Fruit fly (Drosophila melanogaster) whole organism, embryonic: ENCODE data around the gene CG13862.

Experiments
- Aef1 ChIP-seq: fragments of 200-800 bp; sonication (Bioruptor generic); IDR thresholded peaks from 3 replicates; pipeline ENCODE4 v1.3.6; 2022; ENCODE audit warnings: missing biosample characterization, missing genetic modification characterization
- CG10147 ChIP-seq: fragments of 200-800 bp; sonication (Bioruptor generic); optimal IDR thresholded peaks from 2 replicates; lab custom pipeline; 2019; ENCODE audit warnings: missing biosample characterization, mild to moderate bottlenecking, missing genetic modification characterization, moderate library complexity
- CG12236 ChIP-seq: fragments of 200-800 bp; sonication (Bioruptor generic); optimal IDR thresholded peaks from 2 replicates; lab custom pipeline; 2016; ENCODE audit warnings: missing biosample characterization, missing genetic modification characterization
- CG13123 ChIP-seq: fragments of 200-800 bp; sonication (Bioruptor generic); optimal IDR thresholded peaks from 2 replicates; lab custom pipeline; 2016; ENCODE audit warnings: missing biosample characterization, missing genetic modification characterization
- CG15269 ChIP-seq: fragments of 200-800 bp; sonication (Bioruptor generic); optimal IDR thresholded peaks from 2 replicates; lab custom pipeline; 2018; ENCODE audit warnings: missing biosample characterization, mild to moderate bottlenecking, missing genetic modification characterization, moderate library complexity
- CG1603 ChIP-seq: fragments of 200-800 bp; sonication (Bioruptor generic); optimal IDR thresholded peaks from 2 replicates; lab custom pipeline; 2019; ENCODE audit warnings: missing biosample characterization, mild to moderate bottlenecking, missing genetic modification characterization, moderate library complexity
- CG16779 ChIP-seq: fragments of 200-800 bp; sonication (Bioruptor generic); IDR thresholded peaks from 2 replicates; pipeline ENCODE4 v1.3.6; 2022; ENCODE audit warnings: missing biosample characterization, missing genetic modification characterization
- CG17328 ChIP-seq: fragments of 200-800 bp; sonication (Bioruptor generic); IDR thresholded peaks from 2 replicates; pipeline ENCODE4 v1.3.6; 2022; ENCODE audit warnings: missing biosample characterization, missing genetic modification characterization
- CG17359 ChIP-seq: fragments of 200-800 bp; sonication (Bioruptor generic); optimal IDR thresholded peaks from 3 replicates; lab custom pipeline; 2018; ENCODE audit warnings: missing biosample characterization, mild to moderate bottlenecking, missing genetic modification characterization, moderate library complexity
- CG17385 ChIP-seq: fragments of 200-800 bp; sonication (Bioruptor generic); optimal IDR thresholded peaks from 3 replicates; lab custom pipeline; 2018; ENCODE audit warnings: missing biosample characterization, mild to moderate bottlenecking, missing genetic modification characterization
- CG17829 ChIP-seq: fragments of 200-800 bp; optimal IDR thresholded peaks from 2 replicates; lab custom pipeline; 2019; ENCODE audit warnings: missing biosample characterization, mild to moderate bottlenecking, missing genetic modification characterization, moderate library complexity
- CG18764 ChIP-seq: fragments of 200-800 bp; sonication (Bioruptor generic); optimal IDR thresholded peaks from 3 replicates; lab custom pipeline; 2016; ENCODE audit warnings: missing biosample characterization, missing genetic modification characterization
- CG2120 ChIP-seq: fragments of 200-800 bp; sonication (Bioruptor generic); optimal IDR thresholded peaks from 3 replicates; lab custom pipeline; 2016; ENCODE audit warnings: missing biosample characterization, missing genetic modification characterization
- CG2889 ChIP-seq: fragments of 200-800 bp; sonication (Bioruptor generic); IDR thresholded peaks from 3 replicates; pipeline ENCODE4 v1.3.6; 2022; ENCODE audit warnings: missing biosample characterization, missing genetic modification characterization
- CG3407 ChIP-seq: fragments of 200-800 bp; sonication (Bioruptor generic); optimal IDR thresholded peaks from 2 replicates; lab custom pipeline; 2018; ENCODE audit warnings: missing biosample characterization, mild to moderate bottlenecking, missing genetic modification characterization
- CG34422 ChIP-seq: fragments of 200-800 bp; sonication (Bioruptor generic); IDR thresholded peaks from 3 replicates; pipeline ENCODE4 v1.3.6; 2022; ENCODE audit warnings: missing biosample characterization, missing genetic modification characterization
- CG6854 ChIP-seq: fragments of 200-800 bp; sonication (Bioruptor generic); optimal IDR thresholded peaks from 3 replicates; lab custom pipeline; 2017; ENCODE audit warnings: missing biosample characterization, mild to moderate bottlenecking, missing genetic modification characterization
- CG8359 ChIP-seq: fragments of 200-800 bp; sonication (Bioruptor generic); optimal IDR thresholded peaks from 2 replicates; lab custom pipeline; 2017; ENCODE audit warnings: missing biosample characterization, mild to moderate bottlenecking, missing genetic modification characterization, borderline replicate concordance
- CG9876 ChIP-seq: fragments of 200-800 bp; sonication (Bioruptor generic); optimal IDR thresholded peaks from 2 replicates; lab custom pipeline; 2016; ENCODE audit warnings: missing biosample characterization, missing genetic modification characterization
- Camta ChIP-seq: fragments of 200-800 bp; sonication (Bioruptor generic); optimal IDR thresholded peaks from 2 replicates; lab custom pipeline; 2016; ENCODE audit warnings: missing biosample characterization, missing genetic modification characterization
- Dad ChIP-seq: fragments of 200-800 bp; sonication (Bioruptor generic); optimal IDR thresholded peaks from 3 replicates; lab custom pipeline; 2016; ENCODE audit warnings: missing biosample characterization, missing genetic modification characterization
- Elba2 ChIP-seq: fragments of 200-800 bp; sonication (Bioruptor generic); optimal IDR thresholded peaks from 3 replicates; lab custom pipeline; 2016; ENCODE audit warnings: missing biosample characterization, missing genetic modification characterization
- GATAe ChIP-seq: fragments of 200-800 bp; sonication (Bioruptor generic); conservative IDR thresholded peaks from 2 replicates; pipeline ENCODE4 v1.3.6; 2022; ENCODE audit warnings: missing biosample characterization, missing genetic modification characterization
- HLH4C ChIP-seq: fragments of 200-800 bp; sonication (Bioruptor generic); IDR thresholded peaks from 3 replicates; pipeline ENCODE4 v1.3.6; 2022; ENCODE audit warnings: missing biosample characterization, missing genetic modification characterization; ENCODE audit not compliant: partially characterized antibody
- Hey ChIP-seq: fragments of 200-800 bp; sonication (Bioruptor generic); optimal IDR thresholded peaks from 3 replicates; lab custom pipeline; 2018; ENCODE audit warnings: missing biosample characterization, mild to moderate bottlenecking, missing genetic modification characterization
- Hr78 ChIP-seq, 2 experiments: fragments of 200-800 bp in 1 of 2; fragments of >200 bp in 1 of 2; sonication (Bioruptor generic) in 1 of 2; optimal IDR thresholded peaks; 2 replicates each; lab custom pipeline; 2017 to 2019; ENCODE audit warnings: missing biosample characterization in 2 of 2, missing genetic modification characterization in 2 of 2, mild to moderate bottlenecking in 1 of 2, moderate library complexity in 1 of 2
- Mad ChIP-seq: fragments of 200-800 bp; sonication (Bioruptor generic); optimal IDR thresholded peaks from 2 replicates; lab custom pipeline; 2016; ENCODE audit warnings: missing biosample characterization, missing genetic modification characterization
- Max ChIP-seq: fragments of 200-800 bp; sonication (Bioruptor generic); optimal IDR thresholded peaks from 2 replicates; lab custom pipeline; 2016; ENCODE audit warnings: missing biosample characterization, mild to moderate bottlenecking, missing genetic modification characterization
- Med ChIP-seq: fragments of 200-800 bp; sonication (Bioruptor generic); peaks from one replicate; lab custom pipeline; 2016; ENCODE audit warnings: missing biosample characterization, missing genetic modification characterization, mild to moderate bottlenecking, inconsistent platforms, moderate library complexity
- Mes4 ChIP-seq: fragments of 200-800 bp; sonication (Bioruptor generic); optimal IDR thresholded peaks from 2 replicates; lab custom pipeline; 2016; ENCODE audit warnings: missing biosample characterization, missing genetic modification characterization
- NfI ChIP-seq: fragments of 200-800 bp; sonication (Bioruptor generic); optimal IDR thresholded peaks from 3 replicates; lab custom pipeline; 2018; ENCODE audit warnings: missing biosample characterization, mild to moderate bottlenecking, missing genetic modification characterization, moderate library complexity
- Optix ChIP-seq: fragments of 200-800 bp; sonication (Bioruptor generic); IDR thresholded peaks from 3 replicates; pipeline ENCODE4 v1.3.6; 2022; ENCODE audit warnings: missing biosample characterization, missing genetic modification characterization
- Rfx ChIP-seq: fragments of 200-800 bp; sonication (Bioruptor generic); IDR thresholded peaks from 2 replicates; pipeline ENCODE4 v1.3.6; 2022; ENCODE audit warnings: missing biosample characterization, missing genetic modification characterization
- TFAM ChIP-seq: fragments of 200-800 bp; sonication (Bioruptor generic); optimal IDR thresholded peaks from 2 replicates; lab custom pipeline; 2017; ENCODE audit warnings: missing biosample characterization, missing genetic modification characterization, inconsistent platforms
- bsh ChIP-seq, 2 experiments: fragments of 200-800 bp; sonication (Bioruptor generic); optimal IDR thresholded peaks; 2 replicates each; lab custom pipeline; 2017 to 2018; ENCODE audit warnings: mild to moderate bottlenecking in 2 of 2, missing biosample characterization in 2 of 2, missing genetic modification characterization in 2 of 2, moderate library complexity in 1 of 2
- cato ChIP-seq: fragments of 200-800 bp; sonication (Bioruptor generic); optimal IDR thresholded peaks from 2 replicates; lab custom pipeline; 2016; ENCODE audit warnings: missing biosample characterization, missing genetic modification characterization, borderline replicate concordance
- croc ChIP-seq: fragments of 200-800 bp; sonication (Bioruptor generic); conservative IDR thresholded peaks from 3 replicates; pipeline ENCODE4 v1.3.6; 2022; ENCODE audit warnings: missing biosample characterization, missing genetic modification characterization
- dm ChIP-seq: fragments of 200-800 bp; sonication (Bioruptor generic); optimal IDR thresholded peaks from 3 replicates; lab custom pipeline; 2016; ENCODE audit warnings: missing biosample characterization, missing genetic modification characterization
- esg ChIP-seq: fragments of 200-800 bp; sonication (Bioruptor generic); conservative IDR thresholded peaks from 2 replicates; pipeline ENCODE4 v1.3.6; 2022; ENCODE audit warnings: missing biosample characterization, missing genetic modification characterization
- ewg ChIP-seq: fragments of 200-800 bp; sonication (Bioruptor generic); optimal IDR thresholded peaks from 3 replicates; lab custom pipeline; 2017; ENCODE audit warnings: mild to moderate bottlenecking, missing biosample characterization, missing genetic modification reagents, missing genetic modification characterization
- fu2 ChIP-seq: fragments of 200-800 bp; sonication (Bioruptor generic); optimal IDR thresholded peaks from 2 replicates; lab custom pipeline; 2016; ENCODE audit warnings: missing biosample characterization, missing genetic modification characterization
- lbe ChIP-seq: fragments of 200-800 bp; sonication (Bioruptor generic); optimal IDR thresholded peaks from 2 replicates; lab custom pipeline; 2016; ENCODE audit warnings: missing biosample characterization, mild to moderate bottlenecking, missing genetic modification characterization
- luna ChIP-seq: fragments of 200-800 bp; sonication (Bioruptor generic); optimal IDR thresholded peaks from 2 replicates; lab custom pipeline; 2016; ENCODE audit warnings: missing biosample characterization, missing genetic modification characterization
- mirr ChIP-seq: fragments of 200-800 bp; sonication (Bioruptor generic); optimal IDR thresholded peaks from 3 replicates; lab custom pipeline; 2018; ENCODE audit warnings: missing biosample characterization, mild to moderate bottlenecking, missing genetic modification characterization
- mld ChIP-seq: fragments of 200-800 bp; sonication (Bioruptor generic); IDR thresholded peaks from 3 replicates; pipeline ENCODE4 v1.3.6; 2022; ENCODE audit warnings: missing biosample characterization, missing genetic modification characterization; ENCODE audit not compliant: partially characterized antibody
- repo ChIP-seq: fragments of 200-800 bp; sonication (Bioruptor generic); optimal IDR thresholded peaks from 2 replicates; lab custom pipeline; 2016; ENCODE audit warnings: missing biosample characterization, missing genetic modification characterization
- sens ChIP-seq: fragments of 200-800 bp; sonication (Bioruptor generic); peaks from one replicate; lab custom pipeline; 2016; ENCODE audit warnings: missing biosample characterization, missing genetic modification characterization
- sim ChIP-seq: fragments of 200-800 bp; sonication (Bioruptor generic); IDR thresholded peaks from 2 replicates; pipeline ENCODE4 v1.3.6; 2022; ENCODE audit warnings: missing biosample characterization, missing genetic modification characterization
- stc ChIP-seq: fragments of 200-800 bp; sonication (Bioruptor generic); IDR thresholded peaks from 2 replicates; pipeline ENCODE4 v1.3.6; 2022; ENCODE audit warnings: missing biosample characterization, missing genetic modification characterization
- vnd ChIP-seq: fragments of 200-800 bp; sonication (Bioruptor generic); IDR thresholded peaks from 3 replicates; pipeline ENCODE4 v1.3.6; 2022; ENCODE audit warnings: missing biosample characterization, missing genetic modification characterization; ENCODE audit not compliant: partially characterized antibody
- zfh2 ChIP-seq: fragments of 200-800 bp; sonication (Bioruptor generic); optimal IDR thresholded peaks from 2 replicates; lab custom pipeline; 2016; ENCODE audit warnings: missing biosample characterization, missing genetic modification characterization

The CG13862 gene

dm6 chr3R:22368777-22369214 lies 37.0 kb downstream of the CG13862 start (continued):
- TF ChIP-seq Rfx (GFP tag; lab: Robert Waterston, UW) (peak; percentile 78), mirr (GFP tag; lab: Kevin White, UChicago) (no peak), CG6854 (GFP tag; lab: Kevin White, UChicago) (peak; percentile 46), sim (GFP tag; lab: Robert Waterston, UW) (no peak), Hr78 (GFP tag; optimal IDR thresholded peaks at IDR 0.05; lab: Kevin White, UChicago) (no peak), luna (GFP tag; lab: Kevin White, UChicago) (no peak), Mes4 (GFP tag; lab: Kevin White, UChicago) (no peak), CG3407 (peak; percentile 39), Mad (no peak), fu2 (GFP tag; lab: Kevin White, UChicago) (no peak), Camta (GFP tag; lab: Kevin White, UChicago) (peak; percentile 61), stc (GFP tag; lab: Robert Waterston, UW) (peak; percentile 48), NfI (peak; percentile 52), Med (peak; percentile 79), GATAe (peak; percentile 13; the same call in 1 of the 2 replicates), CG18764 (GFP tag; lab: Kevin White, UChicago) (peak; percentile 5), CG15269 (tag; lab: Kevin White, UChicago) (peak; percentile 66), CG17359 (tag; lab: Kevin White, UChicago) (peak; percentile 50), CG17328 (GFP tag; lab: Robert Waterston, UW) (peak; percentile 74), bsh (GFP tag; optimal IDR thresholded peaks at IDR 0.05; lab: Kevin White, UChicago) (peak in 1 of 2 experiments; percentile 38), sens (GFP tag; lab: Kevin White, UChicago) (peak; percentile 95), croc (GFP tag; lab: Robert Waterston, UW) (peak; percentile 28; the same call in 2 of the 3 replicates), CG2120 (GFP tag; lab: Kevin White, UChicago) (peak; percentile 79), CG34422 (peak; percentile 68), CG17829 (tag; lab: Kevin White, UChicago) (no peak), CG16779 (GFP tag; lab: Robert Waterston, UW) (0 out of 2 replicates have a peak, but pooled peaks have one; percentile 10), CG2889 (GFP tag; lab: Robert Waterston, UW) (peak; percentile 74), esg (peak; percentile 73), zfh2 (GFP tag; lab: Kevin White, UChicago) (peak; percentile 45), repo (no peak), Elba2 (GFP tag; lab: Kevin White, UChicago) (no peak), Hey (tag; lab: Kevin White, UChicago) (no peak), HLH4C (GFP tag; lab: Robert Waterston, UW) (no peak), mld (GFP tag; lab: Robert Waterston, UW) (no peak), CG8359 (GFP tag; lab: Kevin White, UChicago) (peak; percentile 19), Dad (GFP tag; lab: Kevin White, UChicago) (no peak), ewg (GFP tag; lab: Kevin White, UChicago) (no peak), vnd (GFP tag; lab: Robert Waterston, UW) (no peak), lbe (GFP tag; lab: Kevin White, UChicago) (peak; percentile 25), CG12236 (GFP tag; lab: Kevin White, UChicago) (no peak), TFAM (GFP tag; lab: Kevin White, UChicago) (no peak), Max (no peak), CG17385 (GFP tag; lab: Kevin White, UChicago) (peak; percentile 58), Optix (GFP tag; lab: Robert Waterston, UW) (peak; percentile 63; the same call in 1 of the 3 replicates), dm (GFP tag; lab: Kevin White, UChicago) (no peak), CG1603 (peak; percentile 34), CG10147 (GFP tag; lab: Kevin White, UChicago) (no peak), cato (no peak), CG9876 (no peak), CG13123 (GFP tag; lab: Kevin White, UChicago) (no peak), Aef1 (GFP tag; lab: Robert Waterston, UW) (peak; percentile 84)
